Worm (Caenorhabditis elegans) whole organism, L3 larva: ENCODE data around the gene srn-1.

Experiments used
- ceh-16 ChIP-seq: sonication (generic microtip); optimal IDR thresholded peaks from 2 replicates; lab custom pipeline; 2017; ENCODE audit warnings: missing biosample characterization, missing genetic modification characterization
- nhr-11 ChIP-seq: fragments of 150-350 bp; optimal IDR thresholded peaks from 2 replicates; lab custom pipeline; 2014; ENCODE audit warnings: missing biosample characterization, missing genetic modification characterization
- nhr-12 ChIP-seq: fragments of 150-350 bp; optimal IDR thresholded peaks from 2 replicates; lab custom pipeline; 2014; ENCODE audit warnings: missing biosample characterization, missing genetic modification characterization
- nhr-23 ChIP-seq: fragments of 150-350 bp; optimal IDR thresholded peaks from 2 replicates; lab custom pipeline; 2014; ENCODE audit warnings: missing biosample characterization, missing genetic modification reagents, missing genetic modification characterization
- nhr-25 ChIP-seq: sonication (generic microtip); optimal IDR thresholded peaks from 2 replicates; lab custom pipeline; 2017; ENCODE audit warnings: missing biosample characterization, missing genetic modification characterization
- nhr-43 ChIP-seq: sonication (generic microtip); optimal IDR thresholded peaks from 2 replicates; lab custom pipeline; 2016; ENCODE audit warnings: mild to moderate bottlenecking, missing genetic modification characterization, missing compliant biosample characterization; ENCODE audit not compliant: poor library complexity, severe bottlenecking
- nhr-76 ChIP-seq: fragments of 150-350 bp; sonication (generic microtip); optimal IDR thresholded peaks from 5 replicates; lab custom pipeline; 2014; ENCODE audit warnings: missing biosample characterization, missing genetic modification characterization
- nhr-77 ChIP-seq: fragments of 150-350 bp; optimal IDR thresholded peaks from 2 replicates; lab custom pipeline; 2014; ENCODE audit warnings: missing biosample characterization, missing genetic modification characterization
- pha-4 ChIP-seq: fragments of 150-350 bp; optimal IDR thresholded peaks from 2 replicates; lab custom pipeline; 2014; ENCODE audit warnings: missing biosample characterization, missing genetic modification reagents, missing genetic modification characterization
- sea-2 ChIP-seq: fragments of 150-350 bp; sonication (generic microtip); optimal IDR thresholded peaks from 4 replicates; lab custom pipeline; 2014; ENCODE audit warnings: missing biosample characterization, missing genetic modification reagents, missing genetic modification characterization
- tbx-2 ChIP-seq: sonication (generic microtip); optimal IDR thresholded peaks from 2 replicates; lab custom pipeline; 2016; ENCODE audit warnings: mild to moderate bottlenecking, missing genetic modification characterization, missing compliant biosample characterization
- ztf-4 ChIP-seq: fragments of 150-350 bp; optimal IDR thresholded peaks from 2 replicates; lab custom pipeline; 2014; ENCODE audit warnings: missing biosample characterization, missing genetic modification characterization

srn-1 gene

DNA sequence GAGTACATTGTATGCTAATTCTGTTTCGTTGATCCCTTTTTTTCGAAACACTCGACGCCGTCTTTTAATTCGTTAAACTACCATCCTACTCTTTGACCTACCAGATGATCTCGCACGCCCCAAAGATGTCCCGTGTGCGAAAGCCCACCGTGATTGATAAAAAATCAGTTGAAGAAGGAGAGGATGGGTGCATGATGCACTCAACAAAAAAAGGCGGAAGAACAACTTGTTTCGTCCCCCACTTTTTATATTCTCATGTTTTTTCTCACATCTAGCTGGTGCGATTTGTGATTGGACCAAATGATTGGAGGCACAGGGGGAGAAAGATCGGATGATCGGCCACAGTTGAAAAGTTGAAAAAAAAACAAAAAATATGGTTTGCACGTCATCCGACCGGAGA, 47.9 kb downstream of the srn-1 start:
- TF ChIP-seq sea-2 (no peak), nhr-11 (tag; lab: Kevin White, UChicago) (no peak), nhr-25 (tag; lab: Kevin White, UChicago) (peak; percentile 42), nhr-77 (tag; lab: Kevin White, UChicago) (no peak), nhr-12 (tag; lab: Kevin White, UChicago) (no peak), nhr-76 (tag; lab: Kevin White, UChicago) (peak; percentile 27), ztf-4 (tag; lab: Kevin White, UChicago) (no peak), nhr-43 (tag; lab: Kevin White, UChicago) (peak; percentile 77), tbx-2 (tag; lab: Kevin White, UChicago) (no peak), nhr-23 (tag; lab: Kevin White, UChicago) (peak; percentile 30)
- TF ChIP-seq, all 47 proteins: peak for 4

- TF ChIP-seq ceh-16 (no peak), pha-4 (tag; lab: Kevin White, UChicago) (peak; percentile 44)
Measured at ce11 chrV:6234876-6235275, 51.4 kb downstream of the srn-1 start, which contains the start of gene K08B12.3. Gene K08B12.3, plus strand, starts transcription at chrV:6235176.
